Worm (Caenorhabditis elegans) whole organism, L3 larva: ENCODE results near the gene rnf-5.

Experiments
- ZK546.5 ChIP-seq: sonication (generic microtip); optimal IDR thresholded peaks from 2 replicates; lab custom pipeline; 2017; ENCODE audit warnings: missing biosample characterization, missing genetic modification characterization
- ceh-28 ChIP-seq: fragments of 150-350 bp; optimal IDR thresholded peaks from 2 replicates; lab custom pipeline; 2014; ENCODE audit warnings: missing biosample characterization, missing genetic modification reagents, missing genetic modification characterization
- eor-1 ChIP-seq, 2 experiments: fragments of 150-350 bp; optimal IDR thresholded peaks; 2 replicates each; lab custom pipeline; 2014 to 2018; ENCODE audit warnings: missing biosample characterization in 2 of 2, missing genetic modification characterization in 2 of 2
- lsy-12 ChIP-seq: sonication (generic microtip); optimal IDR thresholded peaks from 2 replicates; lab custom pipeline; 2016; ENCODE audit warnings: mild to moderate bottlenecking, missing genetic modification characterization, missing compliant biosample characterization
- nhr-23 ChIP-seq: fragments of 150-350 bp; optimal IDR thresholded peaks from 2 replicates; lab custom pipeline; 2014; ENCODE audit warnings: missing biosample characterization, missing genetic modification reagents, missing genetic modification characterization
- nhr-237 ChIP-seq: fragments of 150-350 bp; optimal IDR thresholded peaks from 2 replicates; lab custom pipeline; 2014; ENCODE audit warnings: missing biosample characterization, missing genetic modification characterization
- tbx-2 ChIP-seq: sonication (generic microtip); optimal IDR thresholded peaks from 2 replicates; lab custom pipeline; 2016; ENCODE audit warnings: mild to moderate bottlenecking, missing genetic modification characterization, missing compliant biosample characterization

ce11 chrIII:4189602-4190001 is 23.0 kb upstream of the rnf-5 start:
- TF ChIP-seq lsy-12 (no peak), ZK546.5 (no peak), nhr-23 (tag; lab: Kevin White, UChicago) (peak; percentile 4), eor-1 (tag; optimal IDR thresholded peaks at IDR 0.05; lab: Kevin White, UChicago) (no peak), nhr-237 (tag; lab: Kevin White, UChicago) (no peak), ceh-28 (tag; lab: Kevin White, UChicago) (no peak), tbx-2 (tag; lab: Kevin White, UChicago) (no peak)
